Fruit fly (Drosophila melanogaster) S2 (cell line): Measurements from ENCODE around the gene CG11384.

Experiments used
- CG8478 ChIP-seq: fragments of >200 bp; optimal IDR thresholded peaks from 2 replicates; lab custom pipeline; 2018
- CTCF ChIP-seq, 2 experiments: fragments of >200 bp; optimal IDR thresholded peaks; 2 replicates each; lab custom pipeline; 2018

The CG11384 gene

dm6 chrX:1175993-1176392 is at the start of gene CG11384:
CG11384 (minus strand) TSS chrX:1176035.
- no peak for TF ChIP-seq CTCF (optimal IDR thresholded peaks at IDR 0.05; lab: Kevin White, UChicago)

- TF ChIP-seq CG8478 (no peak), CTCF (optimal IDR thresholded peaks at IDR 0.05; lab: Kevin White, UChicago) (no peak)
These were observed 40.8 kb upstream of the CG11384 start for dm6 chrX:1216681-1217080.

- TF ChIP-seq CG8478 (no peak), CTCF (optimal IDR thresholded peaks at IDR 0.05; lab: Kevin White, UChicago) (peak; percentile 28 to 32)
These were observed 39.2 kb upstream of the CG11384 start, which contains the start of gene CG11398 for dm6 chrX:1215000-1215399. CG11398 (minus strand) TSS chrX:1215156.

dm6 chrX:1209251-1210020 is 33.6 kb upstream of the CG11384 start, which contains the start of gene CG11382:
CG11382 (plus strand) TSS chrX:1209970.
- TF ChIP-seq CG8478 (no peak), CTCF (optimal IDR thresholded peaks at IDR 0.05; lab: Kevin White, UChicago) (no peak)

- TF ChIP-seq CG8478 (no peak), CTCF (optimal IDR thresholded peaks at IDR 0.05; lab: Kevin White, UChicago) (no peak)
These were observed 30.6 kb upstream of the CG11384 start, which contains the start of gene CG14624 for dm6 chrX:1206437-1206836. CG14624 (plus strand) TSS chrX:1206737.

- no peak for TF ChIP-seq CTCF (optimal IDR thresholded peaks at IDR 0.05; lab: Kevin White, UChicago)
- no peak for TF ChIP-seq CG8478
These were observed 27.6 kb upstream of the CG11384 start, which contains the start of gene CG11381 for dm6 chrX:1203477-1203876. CG11381 (plus strand) TSS chrX:1203777.

- TF ChIP-seq CG8478 (no peak), CTCF (optimal IDR thresholded peaks at IDR 0.05; lab: Kevin White, UChicago) (no peak)
These were observed 23.4 kb upstream of the CG11384 start, which contains the start of gene CG14625 for dm6 chrX:1199246-1199645. CG14625 (plus strand) TSS chrX:1199546.

- TF ChIP-seq CG8478: no peak
- TF ChIP-seq CTCF (optimal IDR thresholded peaks at IDR 0.05; lab: Kevin White, UChicago): no peak
These were observed 22.0 kb upstream of the CG11384 start for dm6 chrX:1197862-1198261.

dm6 chrX:1191008-1191407 is 15.2 kb upstream of the CG11384 start, which contains the start of gene CG11380:
CG11380 (plus strand) TSS chrX:1191308.
- no peak for TF ChIP-seq CG8478
- TF ChIP-seq CTCF (optimal IDR thresholded peaks at IDR 0.05; lab: Kevin White, UChicago): no peak

dm6 chrX:1184478-1184877 is 8.6 kb upstream of the CG11384 start, which contains the start of gene CG14626:
CG14626 (plus strand) TSS chrX:1184778.
- TF ChIP-seq CTCF (optimal IDR thresholded peaks at IDR 0.05; lab: Kevin White, UChicago): no peak
- no peak for TF ChIP-seq CG8478

dm6 chrX:1183742-1184141 is 7.9 kb upstream of the CG11384 start:
- TF ChIP-seq CG8478 (no peak), CTCF (optimal IDR thresholded peaks at IDR 0.05; lab: Kevin White, UChicago) (no peak)

- no peak for TF ChIP-seq CTCF (optimal IDR thresholded peaks at IDR 0.05; lab: Kevin White, UChicago)
- no peak for TF ChIP-seq CG8478
These were observed 5.5 kb upstream of the CG11384 start, which contains the start of gene CG14627 for dm6 chrX:1181320-1181719. CG14627 (plus strand) TSS chrX:1181620.

- no peak for TF ChIP-seq CTCF (optimal IDR thresholded peaks at IDR 0.05; lab: Kevin White, UChicago)
- no peak for TF ChIP-seq CG8478
These were observed 5.0 kb upstream of the CG11384 start for dm6 chrX:1180865-1181264.

- TF ChIP-seq CG8478 (no peak), CTCF (optimal IDR thresholded peaks at IDR 0.05; lab: Kevin White, UChicago) (no peak)
These were observed 4.0 kb upstream of the CG11384 start, which contains the start of gene CG11379 for dm6 chrX:1179865-1180264. CG11379 (plus strand) TSS chrX:1180165.

- no peak for TF ChIP-seq CG8478
- TF ChIP-seq CTCF (optimal IDR thresholded peaks at IDR 0.05; lab: Kevin White, UChicago): no peak
These were observed 2.3 kb downstream of the CG11384 start for dm6 chrX:1173564-1173963.

- TF ChIP-seq CTCF (optimal IDR thresholded peaks at IDR 0.05; lab: Kevin White, UChicago): no peak
- TF ChIP-seq CG8478: no peak
These were observed 2.9 kb downstream of the CG11384 start for dm6 chrX:1172756-1173422.
